Fruit fly (Drosophila melanogaster) whole organism, embryonic: ENCODE data around the gene ida.

Experiments
- Awh ChIP-seq: fragments of 200-800 bp; sonication (Bioruptor generic); IDR thresholded peaks from 2 replicates; pipeline ENCODE4, ENCODE4 v1.3.6; 2022; ENCODE audit warnings: missing biosample characterization, missing genetic modification characterization
- CG10209 ChIP-seq: fragments of 200-800 bp; sonication (Bioruptor generic); optimal IDR thresholded peaks from 3 replicates; lab custom pipeline; 2017; ENCODE audit warnings: missing biosample characterization, mild to moderate bottlenecking, missing genetic modification characterization, missing genetic modification reagents
- CG12104 ChIP-seq: fragments of 200-800 bp; sonication (Bioruptor generic); optimal IDR thresholded peaks from 3 replicates; lab custom pipeline; 2016; ENCODE audit warnings: missing biosample characterization, missing genetic modification characterization
- CG13123 ChIP-seq: fragments of 200-800 bp; sonication (Bioruptor generic); optimal IDR thresholded peaks from 2 replicates; lab custom pipeline; 2016; ENCODE audit warnings: missing biosample characterization, missing genetic modification characterization
- CG13296 ChIP-seq: fragments of 200-800 bp; sonication (Bioruptor generic); optimal IDR thresholded peaks from 3 replicates; lab custom pipeline; 2018; ENCODE audit warnings: missing biosample characterization, mild to moderate bottlenecking, missing genetic modification characterization
- CG14667 ChIP-seq: fragments of 200-800 bp; sonication (Bioruptor generic); IDR thresholded peaks from 2 replicates; pipeline ENCODE4 v1.3.6; 2022; ENCODE audit warnings: missing biosample characterization, missing genetic modification characterization
- CG14860 ChIP-seq: fragments of 200-800 bp; sonication (Bioruptor generic); IDR thresholded peaks from 3 replicates; pipeline ENCODE4 v1.3.6; 2022; ENCODE audit warnings: missing biosample characterization, missing genetic modification characterization; ENCODE audit not compliant: partially characterized antibody
- CG15514 ChIP-seq: fragments of 200-800 bp; sonication (Bioruptor generic); optimal IDR thresholded peaks from 3 replicates; lab custom pipeline; 2017; ENCODE audit warnings: missing biosample characterization, missing genetic modification characterization, mild to moderate bottlenecking, moderate library complexity, missing genetic modification reagents
- CG1602 ChIP-seq: fragments of 200-800 bp; sonication (Bioruptor generic); optimal IDR thresholded peaks from 3 replicates; lab custom pipeline; 2016; ENCODE audit warnings: missing biosample characterization, missing genetic modification characterization
- CG16813 ChIP-seq: fragments of 200-800 bp; sonication (Bioruptor generic); IDR thresholded peaks from 3 replicates; pipeline ENCODE4 v1.3.6; 2022; ENCODE audit warnings: missing biosample characterization, missing genetic modification characterization; ENCODE audit not compliant: partially characterized antibody
- CG16863 ChIP-seq: fragments of 200-800 bp; sonication (Bioruptor generic); optimal IDR thresholded peaks from 3 replicates; lab custom pipeline; 2016; ENCODE audit warnings: missing biosample characterization, missing genetic modification characterization
- CG17186 ChIP-seq: fragments of 200-800 bp; sonication (Bioruptor generic); optimal IDR thresholded peaks from 3 replicates; lab custom pipeline; 2017; ENCODE audit warnings: missing biosample characterization, missing genetic modification reagents, missing genetic modification characterization
- CG17612 ChIP-seq: fragments of 200-800 bp; sonication (Bioruptor generic); IDR thresholded peaks from 2 replicates; pipeline ENCODE4 v1.3.6; 2022; ENCODE audit warnings: missing biosample characterization, missing genetic modification characterization
- CG17829 ChIP-seq: fragments of 200-800 bp; optimal IDR thresholded peaks from 2 replicates; lab custom pipeline; 2019; ENCODE audit warnings: missing biosample characterization, mild to moderate bottlenecking, missing genetic modification characterization, moderate library complexity
- CG31224 ChIP-seq: fragments of 200-800 bp; sonication (Bioruptor generic); IDR thresholded peaks from 2 replicates; pipeline ENCODE4 v1.3.6; 2022; ENCODE audit warnings: missing biosample characterization, missing genetic modification characterization
- CG31365 ChIP-seq: fragments of 200-800 bp; sonication (Bioruptor generic); optimal IDR thresholded peaks from 2 replicates; lab custom pipeline; 2018; ENCODE audit warnings: missing biosample characterization, mild to moderate bottlenecking, missing genetic modification characterization
- CG32532 ChIP-seq: fragments of 200-800 bp; sonication (Bioruptor generic); IDR thresholded peaks from 2 replicates; pipeline ENCODE4 v1.3.6; 2022; ENCODE audit warnings: missing biosample characterization, missing genetic modification characterization
- CG34224 ChIP-seq: fragments of 200-800 bp; sonication (Bioruptor generic); IDR thresholded peaks from 3 replicates; pipeline ENCODE4 v1.3.6; 2022; ENCODE audit warnings: missing biosample characterization, missing genetic modification characterization; ENCODE audit not compliant: partially characterized antibody
- CG3726 ChIP-seq: fragments of 200-800 bp; sonication (Bioruptor generic); IDR thresholded peaks from 3 replicates; pipeline ENCODE4, ENCODE4 v1.3.6; 2022; ENCODE audit warnings: missing biosample characterization, missing genetic modification characterization
- CG3995 ChIP-seq: fragments of 200-800 bp; sonication (Bioruptor generic); optimal IDR thresholded peaks from 3 replicates; lab custom pipeline; 2016; ENCODE audit warnings: missing biosample characterization, missing genetic modification characterization
- CG7963 ChIP-seq: fragments of 200-800 bp; sonication (Bioruptor generic); IDR thresholded peaks from 3 replicates; pipeline ENCODE4 v1.3.6; 2022; ENCODE audit warnings: missing biosample characterization, missing genetic modification characterization; ENCODE audit not compliant: partially characterized antibody
- CG8388 ChIP-seq: fragments of 200-800 bp; sonication (Bioruptor generic); optimal IDR thresholded peaks from 2 replicates; lab custom pipeline; 2019; ENCODE audit warnings: missing biosample characterization, mild to moderate bottlenecking, missing genetic modification characterization, moderate library complexity
- CTCF ChIP-seq: fragments of 200-800 bp; sonication (Bioruptor generic); optimal IDR thresholded peaks from 2 replicates; lab custom pipeline; 2017; ENCODE audit warnings: missing biosample characterization, mild to moderate bottlenecking, missing genetic modification characterization, moderate library complexity
- Dfd ChIP-seq, 2 experiments: fragments of >200 bp; optimal IDR thresholded peaks; 2 replicates each; lab custom pipeline; 2017; ENCODE audit warnings: missing biosample characterization in 2 of 2, missing genetic modification characterization in 2 of 2
- Doc3 ChIP-seq: fragments of 200-800 bp; sonication (Bioruptor generic); IDR thresholded peaks from 3 replicates; pipeline ENCODE4 v1.3.6; 2022; ENCODE audit warnings: missing biosample characterization, missing genetic modification characterization; ENCODE audit not compliant: partially characterized antibody
- Eip74EF ChIP-seq, 2 experiments: fragments of 200-800 bp in 1 of 2; fragments of >200 bp in 1 of 2; sonication (Bioruptor generic) in 1 of 2; optimal IDR thresholded peaks; 2 replicates each; lab custom pipeline; 2017 to 2019; ENCODE audit warnings: missing biosample characterization in 2 of 2, missing genetic modification characterization in 2 of 2, mild to moderate bottlenecking in 1 of 2, moderate library complexity in 1 of 2
- GATAe ChIP-seq: fragments of 200-800 bp; sonication (Bioruptor generic); conservative IDR thresholded peaks from 2 replicates; pipeline ENCODE4 v1.3.6; 2022; ENCODE audit warnings: missing biosample characterization, missing genetic modification characterization
- Hr39 ChIP-seq: fragments of >200 bp; optimal IDR thresholded peaks from 2 replicates; lab custom pipeline; 2017
- Hsf ChIP-seq: fragments of 200-800 bp; sonication (Bioruptor generic); optimal IDR thresholded peaks from 3 replicates; lab custom pipeline; 2016; ENCODE audit warnings: missing biosample characterization, missing genetic modification characterization
- Jarid2 ChIP-seq: fragments of 200-800 bp; sonication (Bioruptor generic); optimal IDR thresholded peaks from 3 replicates; lab custom pipeline; 2017; ENCODE audit warnings: mild to moderate bottlenecking, missing biosample characterization, missing genetic modification reagents, missing genetic modification characterization
- MESR4 ChIP-seq: fragments of 200-800 bp; sonication (Bioruptor generic); optimal IDR thresholded peaks from 2 replicates; lab custom pipeline; 2018; ENCODE audit warnings: missing biosample characterization, mild to moderate bottlenecking, missing genetic modification characterization, moderate library complexity
- PHDP ChIP-seq: fragments of 200-800 bp; sonication (Bioruptor generic); optimal IDR thresholded peaks from 3 replicates; lab custom pipeline; 2018; ENCODE audit warnings: missing biosample characterization, mild to moderate bottlenecking, missing genetic modification characterization, moderate library complexity
- bowl ChIP-seq: fragments of 200-800 bp; sonication (Bioruptor generic); IDR thresholded peaks from 2 replicates; pipeline ENCODE4 v1.3.6; 2022; ENCODE audit warnings: missing biosample characterization, missing genetic modification characterization
- cato ChIP-seq: fragments of 200-800 bp; sonication (Bioruptor generic); optimal IDR thresholded peaks from 2 replicates; lab custom pipeline; 2016; ENCODE audit warnings: missing biosample characterization, missing genetic modification characterization, borderline replicate concordance
- ci ChIP-seq: fragments of 200-800 bp; sonication (Bioruptor generic); IDR thresholded peaks from 3 replicates; pipeline ENCODE4 v1.3.6; 2022; ENCODE audit warnings: missing biosample characterization, missing genetic modification characterization
- croc ChIP-seq: fragments of 200-800 bp; sonication (Bioruptor generic); conservative IDR thresholded peaks from 3 replicates; pipeline ENCODE4 v1.3.6; 2022; ENCODE audit warnings: missing biosample characterization, missing genetic modification characterization
- eve ChIP-seq, 2 experiments: fragments of >200 bp; optimal IDR thresholded peaks; 2 replicates each; lab custom pipeline; 2017; ENCODE audit warnings: missing biosample characterization in 2 of 2, missing genetic modification characterization in 2 of 2
- grau ChIP-seq: fragments of 200-800 bp; optimal IDR thresholded peaks from 3 replicates; lab custom pipeline; 2019; ENCODE audit warnings: missing biosample characterization, mild to moderate bottlenecking, missing genetic modification characterization, moderate library complexity
- kah ChIP-seq: fragments of 200-800 bp; sonication (Bioruptor generic); optimal IDR thresholded peaks from 2 replicates; lab custom pipeline; 2018; ENCODE audit warnings: missing biosample characterization, mild to moderate bottlenecking, missing genetic modification characterization
- lilli ChIP-seq: fragments of 200-800 bp; sonication (Bioruptor generic); optimal IDR thresholded peaks from 3 replicates; lab custom pipeline; 2016; ENCODE audit warnings: missing biosample characterization, missing genetic modification characterization
- onecut ChIP-seq: fragments of 200-800 bp; sonication (Bioruptor generic); IDR thresholded peaks from 2 replicates; pipeline ENCODE4 v1.3.6; 2022; ENCODE audit warnings: missing biosample characterization, missing genetic modification characterization
- prd ChIP-seq, 3 experiments: fragments of >200 bp in 2 of 3; fragments of 200-800 bp in 1 of 3; sonication (Bioruptor generic) in 1 of 3; optimal IDR thresholded peaks in 2 of 3; IDR thresholded peaks in 1 of 3; 2 replicates in 2 of 3; 3 replicates in 1 of 3; pipeline versions ENCODE4 v1.3.6 to Lab custom; 2017 to 2022; ENCODE audit warnings: missing biosample characterization in 1 of 3, missing genetic modification characterization in 1 of 3
- shn ChIP-seq: fragments of 200-800 bp; sonication (Bioruptor generic); optimal IDR thresholded peaks from 3 replicates; lab custom pipeline; 2016; ENCODE audit warnings: missing biosample characterization, missing genetic modification characterization
- sug ChIP-seq: fragments of 200-800 bp; optimal IDR thresholded peaks from 2 replicates; lab custom pipeline; 2019; ENCODE audit warnings: missing biosample characterization, mild to moderate bottlenecking, missing genetic modification characterization, moderate library complexity
- tna ChIP-seq: fragments of 200-800 bp; sonication (Bioruptor generic); IDR thresholded peaks from 2 replicates; pipeline ENCODE4 v1.3.6; 2022; ENCODE audit warnings: missing biosample characterization, missing genetic modification characterization; ENCODE audit not compliant: partially characterized antibody
- unc-4 ChIP-seq: fragments of 200-800 bp; sonication (Bioruptor generic); IDR thresholded peaks from 2 replicates; pipeline ENCODE4 v1.3.6; 2022; ENCODE audit warnings: missing biosample characterization, missing genetic modification characterization; ENCODE audit not compliant: partially characterized antibody
- wor ChIP-seq: fragments of 200-800 bp; sonication (Bioruptor generic); IDR thresholded peaks from 2 replicates; pipeline ENCODE4 v1.3.6; 2022; ENCODE audit warnings: missing biosample characterization, missing genetic modification characterization
- zfh2 ChIP-seq: fragments of 200-800 bp; sonication (Bioruptor generic); optimal IDR thresholded peaks from 2 replicates; lab custom pipeline; 2016; ENCODE audit warnings: missing biosample characterization, missing genetic modification characterization

Gene ida

dm6 chr3L:3903301-3903700 lies 1.8 kb upstream of the ida start, which contains the start of gene Sc2 (continued):
- TF ChIP-seq CG12104 (no peak), Doc3 (GFP tag; lab: Robert Waterston, UW) (no peak), wor (no peak), CG17186 (GFP tag; lab: Kevin White, UChicago) (no peak), Hsf (GFP tag; lab: Kevin White, UChicago) (no peak), CG32532 (GFP tag; lab: Robert Waterston, UW) (no peak), CG17612 (GFP tag; lab: Robert Waterston, UW) (no peak), ci (GFP tag; lab: Robert Waterston, UW) (0 out of 3 replicates have a peak, but pooled peaks have one; percentile 9), CG8388 (GFP tag; lab: Kevin White, UChicago) (no peak), CG7963 (GFP tag; lab: Robert Waterston, UW) (0 out of 3 replicates have a peak, but pooled peaks have one; percentile 53), Awh (GFP tag; lab: Robert Waterston, UW) (no peak), CG31224 (GFP tag; lab: Robert Waterston, UW) (no peak), Eip74EF (GFP tag; optimal IDR thresholded peaks at IDR 0.05; lab: Kevin White, UChicago) (no peak), GATAe (GFP tag; lab: Robert Waterston, UW) (no peak), MESR4 (peak; percentile 65), CG10209 (GFP tag; lab: Kevin White, UChicago) (no peak), prd (optimal IDR thresholded peaks at IDR 0.05; lab: Kevin White, UChicago) (no peak), prd (GFP tag; IDR thresholded peaks at IDR 0.05; lab: Robert Waterston, UW) (no peak), kah (no peak), CTCF (GFP tag; lab: Kevin White, UChicago) (no peak), CG13296 (GFP tag; lab: Kevin White, UChicago) (no peak), eve (GFP tag; optimal IDR thresholded peaks at IDR 0.05; lab: Kevin White, UChicago) (no peak), CG31365 (tag; lab: Kevin White, UChicago) (no peak), CG17829 (no peak), shn (no peak), CG1602 (GFP tag; lab: Kevin White, UChicago) (no peak), sug (tag; lab: Kevin White, UChicago) (peak; percentile 8), CG13123 (GFP tag; lab: Kevin White, UChicago) (no peak), zfh2 (GFP tag; lab: Kevin White, UChicago) (no peak), croc (GFP tag; lab: Robert Waterston, UW) (no peak), unc-4 (GFP tag; lab: Robert Waterston, UW) (no peak), Hr39 (no peak), Jarid2 (GFP tag; lab: Kevin White, UChicago) (peak; percentile 62)

- TF ChIP-seq CG14860 (GFP tag; lab: Robert Waterston, UW) (peak; percentile 35; the same call in 1 of the 3 replicates), CG15514 (GFP tag; lab: Kevin White, UChicago) (peak; percentile 52), CG3995 (GFP tag; lab: Kevin White, UChicago) (peak; percentile 26), CG3726 (GFP tag; lab: Robert Waterston, UW) (no peak), tna (GFP tag; lab: Robert Waterston, UW) (peak; percentile 40; the same call in 1 of the 2 replicates), CG14667 (GFP tag; lab: Robert Waterston, UW) (no peak), unc-4 (GFP tag; lab: Robert Waterston, UW) (peak; percentile 62), CG8388 (GFP tag; lab: Kevin White, UChicago) (no peak), PHDP (tag; lab: Kevin White, UChicago) (no peak), cato (GFP tag; lab: Kevin White, UChicago) (no peak), CG16863 (GFP tag; lab: Kevin White, UChicago) (no peak), lilli (GFP tag; lab: Kevin White, UChicago) (peak; percentile 16), CG16813 (GFP tag; lab: Robert Waterston, UW) (peak; percentile 55; the same call in 2 of the 3 replicates), CG34224 (GFP tag; lab: Robert Waterston, UW) (peak; percentile 68), grau (tag; lab: Kevin White, UChicago) (no peak), bowl (GFP tag; lab: Robert Waterston, UW) (no peak), CG10209 (GFP tag; lab: Kevin White, UChicago) (no peak), Dfd (GFP tag; optimal IDR thresholded peaks at IDR 0.05; lab: Kevin White, UChicago) (no peak), onecut (GFP tag; lab: Robert Waterston, UW) (peak; percentile 79), CG13123 (GFP tag; lab: Kevin White, UChicago) (no peak)
Measured at dm6 chr3L:3908838-3909810, 4.0 kb downstream of the ida start.
